Fruit fly (Drosophila melanogaster) whole organism, embryonic: ENCODE results near the gene Rcd5.
A peak's percentile ranks its signal among the peaks of the same experiment; 100 is the strongest.

Source experiments
- Bgb ChIP-seq: fragments of 200-800 bp; sonication (Bioruptor generic); IDR thresholded peaks from 2 replicates; pipeline ENCODE4 v1.3.6; 2022; ENCODE audit warnings: missing biosample characterization, missing genetic modification characterization; ENCODE audit not compliant: partially characterized antibody
- CG15073 ChIP-seq: fragments of 200-800 bp; sonication (Bioruptor generic); optimal IDR thresholded peaks from 2 replicates; lab custom pipeline; 2016; ENCODE audit warnings: missing biosample characterization, missing genetic modification characterization
- CG1603 ChIP-seq: fragments of 200-800 bp; sonication (Bioruptor generic); optimal IDR thresholded peaks from 2 replicates; lab custom pipeline; 2019; ENCODE audit warnings: missing biosample characterization, mild to moderate bottlenecking, missing genetic modification characterization, moderate library complexity
- CG17912 ChIP-seq: fragments of 200-800 bp; sonication (Bioruptor generic); optimal IDR thresholded peaks from 2 replicates; lab custom pipeline; 2018; ENCODE audit warnings: missing biosample characterization, mild to moderate bottlenecking, missing genetic modification characterization
- CG18599 ChIP-seq: fragments of 200-800 bp; sonication (Bioruptor generic); optimal IDR thresholded peaks from 3 replicates; lab custom pipeline; 2017; ENCODE audit warnings: missing biosample characterization, missing genetic modification characterization, mild to moderate bottlenecking, moderate library complexity, missing genetic modification reagents
- CG32767 ChIP-seq: fragments of 200-800 bp; sonication (Bioruptor generic); IDR thresholded peaks from 2 replicates; pipeline ENCODE4 v1.3.6; 2022; ENCODE audit warnings: missing biosample characterization, missing genetic modification characterization
- CG4707 ChIP-seq: fragments of 200-800 bp; sonication (Bioruptor generic); optimal IDR thresholded peaks from 2 replicates; lab custom pipeline; 2018; ENCODE audit warnings: missing biosample characterization, mild to moderate bottlenecking, missing genetic modification characterization, moderate library complexity
- CG6765 ChIP-seq: fragments of 200-800 bp; sonication (Bioruptor generic); optimal IDR thresholded peaks from 3 replicates; lab custom pipeline; 2017; ENCODE audit warnings: missing biosample characterization, mild to moderate bottlenecking, missing genetic modification characterization
- CkIIα-i1 ChIP-seq: fragments of 200-800 bp; sonication (Bioruptor generic); IDR thresholded peaks from 2 replicates; pipeline ENCODE4 v1.3.6; 2022; ENCODE audit warnings: missing biosample characterization, missing genetic modification characterization
- CoRest ChIP-seq: fragments of 200-800 bp; sonication (Bioruptor generic); optimal IDR thresholded peaks from 3 replicates; lab custom pipeline; 2018; ENCODE audit warnings: missing biosample characterization, mild to moderate bottlenecking, missing genetic modification characterization, moderate library complexity
- Dad ChIP-seq: fragments of 200-800 bp; sonication (Bioruptor generic); optimal IDR thresholded peaks from 3 replicates; lab custom pipeline; 2016; ENCODE audit warnings: missing biosample characterization, missing genetic modification characterization
- Fer2 ChIP-seq: fragments of 200-800 bp; sonication (Bioruptor generic); optimal IDR thresholded peaks from 2 replicates; lab custom pipeline; 2018; ENCODE audit warnings: missing biosample characterization, mild to moderate bottlenecking, missing genetic modification characterization, moderate library complexity
- Gsc ChIP-seq: fragments of 200-800 bp; sonication (Bioruptor generic); IDR thresholded peaks from 2 replicates; pipeline ENCODE4 v1.3.6; 2022; ENCODE audit warnings: missing biosample characterization, missing genetic modification characterization
- HLHmδ ChIP-seq: fragments of 200-800 bp; sonication (Bioruptor generic); optimal IDR thresholded peaks from 2 replicates; lab custom pipeline; 2018; ENCODE audit warnings: missing biosample characterization, mild to moderate bottlenecking, missing genetic modification characterization, moderate library complexity
- Hand ChIP-seq: fragments of 200-800 bp; sonication (Bioruptor generic); optimal IDR thresholded peaks from 2 replicates; lab custom pipeline; 2017; ENCODE audit warnings: mild to moderate bottlenecking, missing biosample characterization, missing genetic modification reagents, missing genetic modification characterization
- Hmr ChIP-seq: fragments of 200-800 bp; sonication (Bioruptor generic); optimal IDR thresholded peaks from 3 replicates; lab custom pipeline; 2017; ENCODE audit warnings: mild to moderate bottlenecking, missing biosample characterization, missing genetic modification reagents, missing genetic modification characterization
- Hr78 ChIP-seq, 2 experiments: fragments of 200-800 bp in 1 of 2; fragments of >200 bp in 1 of 2; sonication (Bioruptor generic) in 1 of 2; optimal IDR thresholded peaks; 2 replicates each; lab custom pipeline; 2017 to 2019; ENCODE audit warnings: missing biosample characterization in 2 of 2, missing genetic modification characterization in 2 of 2, mild to moderate bottlenecking in 1 of 2, moderate library complexity in 1 of 2
- Lhr ChIP-seq: fragments of 200-800 bp; sonication (Bioruptor generic); optimal IDR thresholded peaks from 3 replicates; lab custom pipeline; 2017; ENCODE audit warnings: mild to moderate bottlenecking, missing biosample characterization, missing genetic modification reagents, missing genetic modification characterization
- MBD-R2 ChIP-seq: fragments of 200-800 bp; sonication (Bioruptor generic); IDR thresholded peaks from 2 replicates; pipeline ENCODE4 v1.3.6; 2022; ENCODE audit warnings: missing biosample characterization, missing genetic modification characterization
- NfI ChIP-seq: fragments of 200-800 bp; sonication (Bioruptor generic); optimal IDR thresholded peaks from 3 replicates; lab custom pipeline; 2018; ENCODE audit warnings: missing biosample characterization, mild to moderate bottlenecking, missing genetic modification characterization, moderate library complexity
- Rx ChIP-seq: fragments of 200-800 bp; sonication (Bioruptor generic); IDR thresholded peaks from 2 replicates; pipeline ENCODE4 v1.3.6; 2022; ENCODE audit warnings: missing biosample characterization, missing genetic modification characterization
- Sox100B ChIP-seq: fragments of 200-800 bp; sonication (Bioruptor generic); optimal IDR thresholded peaks from 3 replicates; lab custom pipeline; 2018; ENCODE audit warnings: missing biosample characterization, mild to moderate bottlenecking, missing genetic modification characterization
- Sox102F ChIP-seq: fragments of 200-800 bp; sonication (Bioruptor generic); optimal IDR thresholded peaks from 2 replicates; lab custom pipeline; 2018; ENCODE audit warnings: missing biosample characterization, mild to moderate bottlenecking, missing genetic modification characterization, moderate library complexity
- Spps ChIP-seq: fragments of 200-800 bp; sonication (Bioruptor generic); optimal IDR thresholded peaks from 2 replicates; lab custom pipeline; 2018; ENCODE audit warnings: missing biosample characterization, mild to moderate bottlenecking, missing genetic modification characterization
- Xbp1 ChIP-seq: fragments of 200-800 bp; sonication (Bioruptor generic); optimal IDR thresholded peaks from 3 replicates; lab custom pipeline; 2016; ENCODE audit warnings: missing biosample characterization, mild to moderate bottlenecking, missing genetic modification characterization
- al ChIP-seq: fragments of 200-800 bp; sonication (Bioruptor generic); IDR thresholded peaks from 2 replicates; pipeline ENCODE4 v1.3.6; 2022; ENCODE audit warnings: missing biosample characterization, missing genetic modification characterization
- ap ChIP-seq: fragments of 200-800 bp; sonication (Bioruptor generic); IDR thresholded peaks from 2 replicates; pipeline ENCODE4 v1.3.6; 2022; ENCODE audit warnings: missing biosample characterization, missing genetic modification characterization
- cad ChIP-seq: fragments of >200 bp; optimal IDR thresholded peaks from 2 replicates; lab custom pipeline; 2017; ENCODE audit warnings: missing biosample characterization, missing genetic modification characterization
- cg ChIP-seq: fragments of 200-800 bp; sonication (Bioruptor generic); optimal IDR thresholded peaks from 3 replicates; lab custom pipeline; 2019; ENCODE audit warnings: missing biosample characterization, mild to moderate bottlenecking, missing genetic modification characterization, moderate library complexity
- danr ChIP-seq: fragments of 200-800 bp; sonication (Bioruptor generic); IDR thresholded peaks from 2 replicates; pipeline ENCODE4 v1.3.6; 2022; ENCODE audit warnings: missing biosample characterization, missing genetic modification characterization
- dpn ChIP-seq, 2 experiments: fragments of 200-800 bp; sonication (Bioruptor generic); optimal IDR thresholded peaks; 3 replicates each; lab custom pipeline; 2016; ENCODE audit warnings: missing biosample characterization in 2 of 2, missing genetic modification characterization in 2 of 2
- gce ChIP-seq: fragments of 200-800 bp; sonication (Bioruptor generic); IDR thresholded peaks from 3 replicates; pipeline ENCODE4 v1.3.6; 2022; ENCODE audit warnings: missing biosample characterization, missing genetic modification characterization
- grn ChIP-seq: fragments of 200-800 bp; sonication (Bioruptor generic); optimal IDR thresholded peaks from 3 replicates; lab custom pipeline; 2017; ENCODE audit warnings: missing biosample characterization, missing genetic modification characterization
- kah ChIP-seq: fragments of 200-800 bp; sonication (Bioruptor generic); optimal IDR thresholded peaks from 2 replicates; lab custom pipeline; 2018; ENCODE audit warnings: missing biosample characterization, mild to moderate bottlenecking, missing genetic modification characterization
- lab ChIP-seq: fragments of 200-800 bp; sonication (Bioruptor generic); optimal IDR thresholded peaks from 3 replicates; lab custom pipeline; 2017; ENCODE audit warnings: missing biosample characterization, missing genetic modification characterization, mild to moderate bottlenecking, moderate library complexity, missing genetic modification reagents
- lbe ChIP-seq: fragments of 200-800 bp; sonication (Bioruptor generic); optimal IDR thresholded peaks from 2 replicates; lab custom pipeline; 2016; ENCODE audit warnings: missing biosample characterization, mild to moderate bottlenecking, missing genetic modification characterization
- lov ChIP-seq, 2 experiments: fragments of 200-800 bp in 1 of 2; fragments of >200 bp in 1 of 2; sonication (Bioruptor generic) in 1 of 2; IDR thresholded peaks in 1 of 2; optimal IDR thresholded peaks in 1 of 2; 2 replicates in 1 of 2; 3 replicates in 1 of 2; pipeline versions ENCODE4 v1.3.6 to Lab custom; 2017 to 2022; ENCODE audit warnings: missing biosample characterization in 1 of 2, missing genetic modification characterization in 1 of 2
- mld ChIP-seq: fragments of 200-800 bp; sonication (Bioruptor generic); IDR thresholded peaks from 3 replicates; pipeline ENCODE4 v1.3.6; 2022; ENCODE audit warnings: missing biosample characterization, missing genetic modification characterization; ENCODE audit not compliant: partially characterized antibody
- nau ChIP-seq: fragments of 200-800 bp; sonication (Bioruptor generic); optimal IDR thresholded peaks from 3 replicates; lab custom pipeline; 2017; ENCODE audit warnings: missing biosample characterization, mild to moderate bottlenecking, missing genetic modification characterization, missing genetic modification reagents
- nmo ChIP-seq: fragments of 200-800 bp; sonication (Bioruptor generic); optimal IDR thresholded peaks from 2 replicates; lab custom pipeline; 2018; ENCODE audit warnings: missing biosample characterization, mild to moderate bottlenecking, missing genetic modification characterization, moderate library complexity
- org-1 ChIP-seq: fragments of 200-800 bp; sonication (Bioruptor generic); optimal IDR thresholded peaks from 2 replicates; lab custom pipeline; 2017; ENCODE audit warnings: missing biosample characterization, missing genetic modification characterization
- pan ChIP-seq, 4 experiments: fragments of >200 bp in 3 of 4; fragments of 200-800 bp in 1 of 4; sonication (Bioruptor generic) in 1 of 4; optimal IDR thresholded peaks in 3 of 4; IDR thresholded peaks in 1 of 4; 2 replicates each; pipeline versions ENCODE4 v1.3.6 to Lab custom; 2017 to 2022; ENCODE audit warnings: missing biosample characterization in 2 of 4, missing genetic modification characterization in 2 of 4, mixed read lengths in 1 of 4
- rib ChIP-seq: fragments of 200-800 bp; sonication (Bioruptor generic); IDR thresholded peaks from 2 replicates; pipeline ENCODE4 v1.3.6; 2022; ENCODE audit warnings: missing biosample characterization, missing genetic modification characterization
- slbo ChIP-seq: fragments of 200-800 bp; sonication (Bioruptor generic); IDR thresholded peaks from 2 replicates; pipeline ENCODE4 v1.3.6; 2022; ENCODE audit warnings: missing biosample characterization, missing genetic modification characterization
- slp2 ChIP-seq: fragments of 200-800 bp; sonication (Bioruptor generic); optimal IDR thresholded peaks from 2 replicates; lab custom pipeline; 2016; ENCODE audit warnings: missing biosample characterization, missing genetic modification characterization
- stc ChIP-seq: fragments of 200-800 bp; sonication (Bioruptor generic); IDR thresholded peaks from 2 replicates; pipeline ENCODE4 v1.3.6; 2022; ENCODE audit warnings: missing biosample characterization, missing genetic modification characterization
- tna ChIP-seq: fragments of 200-800 bp; sonication (Bioruptor generic); IDR thresholded peaks from 2 replicates; pipeline ENCODE4 v1.3.6; 2022; ENCODE audit warnings: missing biosample characterization, missing genetic modification characterization; ENCODE audit not compliant: partially characterized antibody
- zfh1 ChIP-seq: fragments of 200-800 bp; sonication (Bioruptor generic); IDR thresholded peaks from 3 replicates; pipeline ENCODE4 v1.3.6; 2022; ENCODE audit warnings: missing biosample characterization, missing genetic modification characterization
- zfh2 ChIP-seq: fragments of 200-800 bp; sonication (Bioruptor generic); optimal IDR thresholded peaks from 2 replicates; lab custom pipeline; 2016; ENCODE audit warnings: missing biosample characterization, missing genetic modification characterization

Rcd5 gene

dm6 chr3L:4000711-4001110 lies 39.6 kb upstream of the Rcd5 start (continued):
- TF ChIP-seq Spps (tag; lab: Kevin White, UChicago) (no peak), Fer2 (tag; lab: Kevin White, UChicago) (no peak), slbo (GFP tag; lab: Robert Waterston, UW) (peak; percentile 22; the same call in 1 of the 2 replicates), nmo (GFP tag; lab: Kevin White, UChicago) (peak; percentile 49), gce (GFP tag; lab: Robert Waterston, UW) (no peak), CG15073 (GFP tag; lab: Kevin White, UChicago) (no peak), Hmr (GFP tag; lab: Kevin White, UChicago) (peak; percentile 64), CG18599 (GFP tag; lab: Kevin White, UChicago) (peak; percentile 49), Gsc (GFP tag; lab: Robert Waterston, UW) (no peak), mld (GFP tag; lab: Robert Waterston, UW) (no peak), danr (GFP tag; lab: Robert Waterston, UW) (no peak), CG17912 (GFP tag; lab: Kevin White, UChicago) (no peak), cad (GFP tag; lab: Kevin White, UChicago) (no peak), lab (peak; percentile 33), HLHmδ (GFP tag; lab: Kevin White, UChicago) (no peak), nau (GFP tag; lab: Kevin White, UChicago) (no peak), rib (GFP tag; lab: Robert Waterston, UW) (no peak), MBD-R2 (GFP tag; lab: Robert Waterston, UW) (no peak), lov (optimal IDR thresholded peaks at IDR 0.05; lab: Kevin White, UChicago) (no peak), lov (GFP tag; IDR thresholded peaks at IDR 0.05; lab: Robert Waterston, UW) (no peak), CG6765 (GFP tag; lab: Kevin White, UChicago) (peak; percentile 4), Lhr (GFP tag; lab: Kevin White, UChicago) (no peak), Xbp1 (GFP tag; lab: Kevin White, UChicago) (peak; percentile 54), dpn (GFP tag; optimal IDR thresholded peaks at IDR 0.05; lab: Kevin White, UChicago) (peak in 1 of 2 experiments; percentile 21), pan (optimal IDR thresholded peaks at IDR 0.05; lab: Kevin White, UChicago) (no peak), pan (GFP tag; optimal IDR thresholded peaks at IDR 0.05 in 1 of 2, IDR thresholded peaks at IDR 0.05 in 1 of 2) (no peak), zfh2 (GFP tag; lab: Kevin White, UChicago) (no peak), lbe (GFP tag; lab: Kevin White, UChicago) (no peak), Bgb (GFP tag; lab: Robert Waterston, UW) (no peak), CG1603 (tag; lab: Kevin White, UChicago) (no peak), ap (GFP tag; lab: Robert Waterston, UW) (no peak), Sox100B (GFP tag; lab: Kevin White, UChicago) (peak; percentile 28), cg (no peak), CoRest (tag; lab: Kevin White, UChicago) (peak; percentile 62), Hr78 (GFP tag; optimal IDR thresholded peaks at IDR 0.05; lab: Kevin White, UChicago) (no peak), CG32767 (GFP tag; lab: Robert Waterston, UW) (no peak), NfI (GFP tag; lab: Kevin White, UChicago) (peak; percentile 45), al (GFP tag; lab: Robert Waterston, UW) (no peak), Rx (GFP tag; lab: Robert Waterston, UW) (no peak), org-1 (GFP tag; lab: Kevin White, UChicago) (peak; percentile 1), zfh1 (GFP tag; lab: Robert Waterston, UW) (no peak), stc (GFP tag; lab: Robert Waterston, UW) (no peak), slp2 (GFP tag; lab: Kevin White, UChicago) (no peak), kah (GFP tag; lab: Kevin White, UChicago) (no peak), CG4707 (GFP tag; lab: Kevin White, UChicago) (no peak), Dad (no peak), tna (no peak), grn (GFP tag; lab: Kevin White, UChicago) (no peak), CkIIα-i1 (no peak), Hand (peak; percentile 75), Sox102F (GFP tag; lab: Kevin White, UChicago) (peak; percentile 42)
